Worm (Caenorhabditis elegans) whole organism, L1 larva: ENCODE measurements around the gene ech-3.

ENCODE experiments used
- ama-1 ChIP-seq: fragments of 150-350 bp; optimal IDR thresholded peaks from 2 replicates; lab custom pipeline; 2014
- ceh-82 ChIP-seq, 3 experiments: fragments of 150-350 bp in 1 of 3; sonication (generic microtip) in 2 of 3; optimal IDR thresholded peaks; 2 replicates each; lab custom pipeline; 2014 to 2017; ENCODE audit warnings: missing biosample characterization in 3 of 3, missing genetic modification characterization in 3 of 3
- ces-1 ChIP-seq: fragments of 150-350 bp; optimal IDR thresholded peaks from 2 replicates; lab custom pipeline; 2014; ENCODE audit warnings: missing biosample characterization, missing genetic modification reagents, missing genetic modification characterization
- hlh-17 ChIP-seq: fragments of 200-800 bp; sonication (Bioruptor generic); optimal IDR thresholded peaks from 2 replicates; lab custom pipeline; 2018; ENCODE audit warnings: missing genetic modification characterization, mild to moderate bottlenecking, missing compliant biosample characterization, moderate library complexity, borderline replicate concordance
- lin-13 ChIP-seq: fragments of 150-350 bp; optimal IDR thresholded peaks from 2 replicates; lab custom pipeline; 2014; ENCODE audit warnings: missing biosample characterization, missing genetic modification reagents, missing genetic modification characterization
- lin-15B ChIP-seq: fragments of 150-350 bp; sonication (generic microtip); optimal IDR thresholded peaks from 3 replicates; lab custom pipeline; 2014; ENCODE audit warnings: missing biosample characterization, missing genetic modification characterization
- lsy-2 ChIP-seq, 2 experiments: fragments of 150-350 bp; optimal IDR thresholded peaks; 2 replicates each; lab custom pipeline; 2014; ENCODE audit warnings: missing biosample characterization in 2 of 2, missing genetic modification characterization in 2 of 2
- nhr-11 ChIP-seq: fragments of 150-350 bp; optimal IDR thresholded peaks from 2 replicates; lab custom pipeline; 2014; ENCODE audit warnings: missing biosample characterization, missing genetic modification characterization
- nhr-237 ChIP-seq: fragments of 150-350 bp; optimal IDR thresholded peaks from 2 replicates; lab custom pipeline; 2014; ENCODE audit warnings: missing biosample characterization, missing genetic modification characterization
- nhr-28 ChIP-seq: fragments of 150-350 bp; optimal IDR thresholded peaks from 2 replicates; lab custom pipeline; 2014; ENCODE audit warnings: missing biosample characterization, missing genetic modification characterization
- nhr-77 ChIP-seq: fragments of 150-350 bp; optimal IDR thresholded peaks from 2 replicates; lab custom pipeline; 2014; ENCODE audit warnings: missing biosample characterization, missing genetic modification characterization
- nhr-84 ChIP-seq: sonication (generic microtip); optimal IDR thresholded peaks from 2 replicates; lab custom pipeline; 2017; ENCODE audit warnings: missing biosample characterization, missing genetic modification characterization
- snpc-4 ChIP-seq: fragments of 150-350 bp; optimal IDR thresholded peaks from 2 replicates; lab custom pipeline; 2014; ENCODE audit warnings: missing biosample characterization, missing genetic modification characterization
- unc-62 ChIP-seq: fragments of 150-350 bp; optimal IDR thresholded peaks from 2 replicates; lab custom pipeline; 2014; ENCODE audit warnings: missing biosample characterization, missing genetic modification reagents, missing genetic modification characterization

DNA sequence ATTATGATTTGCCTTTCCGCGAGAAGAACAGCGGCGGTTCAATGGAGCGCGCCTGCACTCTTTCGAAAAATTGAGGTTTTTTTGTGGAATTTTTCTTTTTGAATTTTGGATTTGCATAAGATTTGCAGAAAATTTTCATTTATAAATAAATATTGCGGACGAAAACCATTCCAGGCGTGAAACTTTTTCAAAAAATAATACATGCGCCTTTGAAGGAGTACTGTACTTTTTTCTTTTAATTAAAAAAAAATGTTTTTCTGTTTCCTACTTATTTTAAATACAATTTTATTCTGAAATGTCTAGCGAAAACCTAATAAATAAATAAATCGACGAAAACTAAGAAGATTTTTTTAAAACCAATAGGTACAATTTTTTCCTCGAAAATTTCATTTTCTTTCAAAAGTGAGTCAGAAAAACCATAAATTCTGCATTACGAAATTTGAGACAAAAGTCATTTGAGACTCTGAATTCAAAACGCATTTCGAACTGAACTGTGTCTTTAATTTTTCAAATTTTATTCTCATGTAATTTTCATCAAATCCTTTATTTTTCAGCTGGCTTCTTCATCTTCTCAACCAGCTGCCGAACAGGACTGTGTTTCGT, 40.9 kb upstream of the ech-3 start, which contains the start of gene F26D11.1:
- TF ChIP-seq ces-1 (GFP tag; lab: Kevin White, UChicago) (no peak), hlh-17 (GFP tag; lab: Kevin White, UChicago) (no peak), nhr-28 (tag; lab: Kevin White, UChicago) (no peak), lin-13 (GFP tag; lab: Kevin White, UChicago) (no peak), nhr-84 (tag; lab: Kevin White, UChicago) (no peak), lsy-2 (tag; optimal IDR thresholded peaks at IDR 0.05; lab: Kevin White, UChicago) (no peak), ceh-82 (tag; optimal IDR thresholded peaks at IDR 0.05; lab: Kevin White, UChicago) (no peak), lin-15B (tag; lab: Kevin White, UChicago) (no peak), snpc-4 (tag; lab: Kevin White, UChicago) (no peak), nhr-237 (tag; lab: Kevin White, UChicago) (no peak), ama-1 (no peak), nhr-77 (no peak), unc-62 (GFP tag; lab: Kevin White, UChicago) (no peak), nhr-11 (tag; lab: Kevin White, UChicago) (no peak)
